Worm (Caenorhabditis elegans) whole organism, late embryonic: ENCODE data around the gene srsx-8.

Experiments
- C38D4.7 ChIP-seq: fragments of 200-800 bp; sonication (Bioruptor generic); optimal IDR thresholded peaks from 2 replicates; lab custom pipeline; 2018; ENCODE audit warnings: mild to moderate bottlenecking, missing genetic modification characterization, moderate library complexity, missing compliant biosample characterization
- ama-1 ChIP-seq: fragments of 150-350 bp; optimal IDR thresholded peaks from 2 replicates; lab custom pipeline; 2014
- ceh-24 ChIP-seq: sonication (generic microtip); optimal IDR thresholded peaks from 2 replicates; lab custom pipeline; 2016; ENCODE audit warnings: mild to moderate bottlenecking, missing genetic modification characterization, missing compliant biosample characterization
- che-1 ChIP-seq: sonication (generic microtip); optimal IDR thresholded peaks from 2 replicates; lab custom pipeline; 2016; ENCODE audit warnings: mild to moderate bottlenecking, missing genetic modification characterization, missing compliant biosample characterization
- elt-2 ChIP-seq: sonication (generic microtip); optimal IDR thresholded peaks from 2 replicates; lab custom pipeline; 2016; ENCODE audit warnings: missing genetic modification reagents, missing genetic modification characterization, missing compliant biosample characterization
- ets-4 ChIP-seq: sonication (generic microtip); optimal IDR thresholded peaks from 2 replicates; lab custom pipeline; 2016; ENCODE audit warnings: missing genetic modification characterization, missing compliant biosample characterization
- odd-2 ChIP-seq: sonication (generic microtip); optimal IDR thresholded peaks from 2 replicates; lab custom pipeline; 2017; ENCODE audit warnings: antibody characterized with exemption, mild to moderate bottlenecking, missing genetic modification characterization, missing compliant biosample characterization
- pqm-1 ChIP-seq: sonication (generic microtip); optimal IDR thresholded peaks from 2 replicates; lab custom pipeline; 2016; ENCODE audit warnings: missing genetic modification characterization, missing compliant biosample characterization
- unc-42 ChIP-seq: sonication (generic microtip); optimal IDR thresholded peaks from 2 replicates; lab custom pipeline; 2016; ENCODE audit warnings: missing genotype, missing genetic modification characterization, missing compliant biosample characterization
- ztf-16 ChIP-seq: sonication (generic microtip); optimal IDR thresholded peaks from 2 replicates; lab custom pipeline; 2017; ENCODE audit warnings: missing genetic modification characterization, missing compliant biosample characterization

DNA sequence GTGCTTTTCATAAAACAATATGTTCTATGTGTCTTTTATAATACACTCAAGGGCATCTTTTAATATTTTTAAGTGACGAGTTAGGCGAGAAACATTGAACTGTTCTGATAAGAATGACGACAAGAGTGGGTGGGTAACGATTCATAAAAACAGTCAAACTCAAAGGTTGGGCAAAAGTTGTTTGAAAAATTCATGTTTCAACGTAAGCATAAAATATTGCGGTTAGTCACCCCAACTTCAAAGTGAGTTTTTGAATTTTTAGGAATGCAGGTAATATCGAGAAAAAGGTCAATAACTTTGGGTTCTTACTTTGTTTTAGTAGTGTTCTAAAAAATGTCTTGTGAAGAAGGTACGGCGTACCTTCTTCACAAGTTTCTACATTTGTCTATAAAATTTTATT is 11.1 kb downstream of the srsx-8 start, which contains the start of gene oac-31:
- TF ChIP-seq che-1 (tag; lab: Kevin White, UChicago): no peak
- TF ChIP-seq ets-4 (tag; lab: Kevin White, UChicago): no peak
- no peak for TF ChIP-seq C38D4.7 (GFP tag; lab: Kevin White, UChicago)
- TF ChIP-seq elt-2 (tag; lab: Kevin White, UChicago): no peak
- no peak for TF ChIP-seq unc-42 (tag; lab: Kevin White, UChicago)
- TF ChIP-seq pqm-1: no peak
- TF ChIP-seq ama-1: no peak
- TF ChIP-seq ztf-16 (tag; lab: Kevin White, UChicago): no peak
- TF ChIP-seq odd-2 (tag; lab: Kevin White, UChicago): no peak
- no peak for TF ChIP-seq ceh-24 (tag; lab: Kevin White, UChicago)
